Worm (Caenorhabditis elegans) whole organism, L2 larva: ENCODE measurements around the gene C03E10.1.

Experiments used
- ama-1 ChIP-seq: fragments of 150-350 bp; optimal IDR thresholded peaks from 2 replicates; lab custom pipeline; 2018; ENCODE audit warnings: inconsistent platforms
- crh-2 ChIP-seq: sonication (generic microtip); optimal IDR thresholded peaks from 2 replicates; lab custom pipeline; 2017; ENCODE audit warnings: missing biosample characterization, missing genetic modification characterization
- mdl-1 ChIP-seq, 2 experiments: fragments of 150-350 bp in 1 of 2; sonication (generic microtip) in 1 of 2; optimal IDR thresholded peaks; 2 replicates each; lab custom pipeline; 2017; ENCODE audit warnings: missing biosample characterization in 2 of 2, missing genetic modification characterization in 2 of 2
- nhr-25 ChIP-seq: fragments of 150-350 bp; sonication (generic microtip); optimal IDR thresholded peaks from 3 replicates; lab custom pipeline; 2014; ENCODE audit warnings: missing biosample characterization, missing genetic modification characterization

The C03E10.1 gene

DNA sequence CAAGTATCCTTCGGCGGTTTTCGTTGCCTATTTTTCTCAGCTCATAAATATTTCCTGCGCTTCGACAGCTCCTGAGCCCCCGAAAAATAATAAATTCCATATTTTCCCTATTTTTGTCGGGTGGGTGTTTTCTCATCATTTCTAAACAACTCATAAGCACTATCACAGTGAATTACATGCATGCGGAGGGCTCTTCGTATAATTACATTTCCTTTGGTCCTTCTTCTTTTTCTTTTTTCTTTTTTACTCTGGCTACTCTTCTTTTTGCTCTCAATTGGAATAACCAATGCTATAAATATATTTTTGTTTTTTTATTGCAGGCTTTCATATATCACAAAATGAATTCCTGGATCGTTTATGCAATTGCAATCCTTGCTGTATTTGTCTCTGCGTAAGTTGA is 50.9 kb downstream of the C03E10.1 start, which contains the start of gene T02E9.5:
TSS of gene T02E9.5 (plus strand) at position 321 of the 400 bp plus-strand sequence.
- no peak for TF ChIP-seq nhr-25 (tag; lab: Kevin White, UChicago)
- TF ChIP-seq ama-1 (lab: Kevin White, UChicago) = no peak
- TF ChIP-seq mdl-1 (tag; optimal IDR thresholded peaks at IDR 0.05; lab: Kevin White, UChicago) = no peak
- TF ChIP-seq crh-2 (tag; lab: Kevin White, UChicago) = no peak
